Worm (Caenorhabditis elegans): Measurements from ENCODE around the gene ccf-1.

Gene ccf-1

ce11 chrIII:11918247-11918769, 1.7 kb downstream of the ccf-1 start, which contains the start of gene znf-593:
Gene znf-593 (minus strand): TSS chrIII:11918719.
- TF ChIP-seq ztf-23 (GFP tag; IDR thresholded peaks at IDR 0.05) = no peak
- no peak for TF ChIP-seq T22C8.4 (GFP tag; IDR thresholded peaks at IDR 0.05)
- no peak for TF ChIP-seq tab-1 (GFP tag; IDR thresholded peaks at IDR 0.05)
- TF ChIP-seq flt-1 (GFP tag; IDR thresholded peaks at IDR 0.05) = peak; percentile 72; the same call in 1 of the 2 replicates

DNA sequence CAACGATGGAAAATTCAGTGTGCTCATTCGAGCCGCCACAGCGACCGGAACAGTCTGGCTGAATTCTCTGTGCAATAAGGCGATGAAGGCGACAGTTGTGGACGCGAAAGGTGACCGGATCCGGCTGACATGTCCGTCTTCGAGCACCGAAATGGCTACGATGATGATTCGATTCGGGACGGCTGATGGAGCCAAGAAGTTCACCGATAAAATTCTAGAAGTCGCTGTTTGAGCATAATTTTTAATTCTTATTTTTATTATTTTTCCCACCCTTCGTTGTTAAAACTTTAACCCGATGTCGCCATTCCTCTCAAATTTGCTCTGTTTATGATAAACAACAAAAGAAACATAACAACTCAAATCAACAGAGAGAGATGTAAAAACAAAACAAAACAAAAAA, 2.5 kb downstream of the ccf-1 start:
- TF ChIP-seq ref-1 (GFP tag; conservative IDR thresholded peaks at IDR 0.05) (no peak), tab-1 (GFP tag; IDR thresholded peaks at IDR 0.05) (no peak), flt-1 (GFP tag; IDR thresholded peaks at IDR 0.05) (no peak), ztf-23 (GFP tag; IDR thresholded peaks at IDR 0.05) (no peak), med-1 (GFP tag; optimal IDR thresholded peaks at IDR 0.05; ENCODE audit: insufficient read depth) (no peak), klf-2 (GFP tag; conservative IDR thresholded peaks at IDR 0.05) (no peak), cog-1 (tag; optimal IDR thresholded peaks at IDR 0.05) (no peak)

- no peak for TF ChIP-seq cog-1 (tag; optimal IDR thresholded peaks at IDR 0.05)
- no peak for TF ChIP-seq tab-1 (GFP tag; IDR thresholded peaks at IDR 0.05)
- no peak for TF ChIP-seq ztf-29 (GFP tag; IDR thresholded peaks at IDR 0.05)
- no peak for TF ChIP-seq T22C8.4 (GFP tag; IDR thresholded peaks at IDR 0.05)
- no peak for TF ChIP-seq flt-1 (GFP tag; IDR thresholded peaks at IDR 0.05)
- TF ChIP-seq ref-1 (GFP tag; conservative IDR thresholded peaks at IDR 0.05) = no peak
These were observed 2.9 kb downstream of the ccf-1 start for ce11 chrIII:11917090-11917489.

DNA sequence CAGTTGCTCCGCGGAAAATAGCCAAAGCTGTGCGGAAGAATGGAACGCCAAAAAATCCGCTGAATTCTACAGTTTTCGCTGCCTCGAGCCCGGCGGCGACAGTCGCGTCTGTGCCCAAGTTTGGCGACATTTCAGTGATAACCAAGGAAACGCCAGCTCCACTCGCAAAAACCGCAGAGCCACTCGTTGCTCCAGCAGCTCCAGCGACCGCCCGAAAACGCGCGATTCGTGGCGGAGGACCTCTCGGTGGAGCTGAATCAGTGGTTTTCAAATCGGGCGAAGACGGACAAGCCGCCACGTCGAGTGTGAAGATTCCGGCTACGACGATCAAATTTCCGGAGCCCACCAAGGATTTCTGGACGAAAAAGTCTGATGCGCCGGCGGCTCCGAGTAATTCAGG, 3.8 kb downstream of the ccf-1 start:
- no peak for TF ChIP-seq med-1 (GFP tag; optimal IDR thresholded peaks at IDR 0.05; ENCODE audit: insufficient read depth)

ce11 chrIII:11915666-11916065, 4.4 kb downstream of the ccf-1 start, which contains the start of the genes ndab-1 and npp-16:
Gene ndab-1 (minus strand): TSS chrIII:11915712.
Gene npp-16 (plus strand): TSS chrIII:11915928.
- TF ChIP-seq klf-2 (GFP tag; conservative IDR thresholded peaks at IDR 0.05) = no peak
- no peak for TF ChIP-seq ztf-29 (GFP tag; IDR thresholded peaks at IDR 0.05)
- 0 out of 2 replicates have a peak, but pooled peaks have one; percentile 36 for TF ChIP-seq flt-1 (GFP tag; IDR thresholded peaks at IDR 0.05)
- TF ChIP-seq tab-1 (GFP tag; IDR thresholded peaks at IDR 0.05) = no peak

DNA sequence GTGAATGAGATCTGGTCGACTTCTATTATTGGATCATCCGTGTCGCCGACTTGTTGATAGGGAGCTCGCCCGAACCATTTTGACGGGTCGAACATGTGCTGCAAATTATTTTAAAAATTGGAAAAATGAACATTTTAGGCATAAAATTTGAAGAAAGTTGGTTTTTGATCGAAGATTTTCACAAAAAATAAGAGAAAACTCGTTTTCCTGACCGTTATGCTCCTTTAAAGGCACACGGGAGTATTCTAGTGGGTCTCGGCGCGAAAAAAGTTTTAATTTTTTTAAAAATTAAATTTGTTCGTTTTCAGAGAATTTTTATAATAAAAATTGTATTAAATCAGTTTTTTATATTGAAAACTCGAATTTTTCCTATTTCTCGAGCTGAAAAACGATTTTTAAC, 5.8 kb downstream of the ccf-1 start, which contains the start of gene Y56A3A.16:
TSS of gene Y56A3A.16 (minus strand) at position 101 of the 400 bp plus-strand sequence.
- TF ChIP-seq cog-1 (tag; optimal IDR thresholded peaks at IDR 0.05) (no peak), T22C8.4 (GFP tag; IDR thresholded peaks at IDR 0.05) (no peak)

DNA sequence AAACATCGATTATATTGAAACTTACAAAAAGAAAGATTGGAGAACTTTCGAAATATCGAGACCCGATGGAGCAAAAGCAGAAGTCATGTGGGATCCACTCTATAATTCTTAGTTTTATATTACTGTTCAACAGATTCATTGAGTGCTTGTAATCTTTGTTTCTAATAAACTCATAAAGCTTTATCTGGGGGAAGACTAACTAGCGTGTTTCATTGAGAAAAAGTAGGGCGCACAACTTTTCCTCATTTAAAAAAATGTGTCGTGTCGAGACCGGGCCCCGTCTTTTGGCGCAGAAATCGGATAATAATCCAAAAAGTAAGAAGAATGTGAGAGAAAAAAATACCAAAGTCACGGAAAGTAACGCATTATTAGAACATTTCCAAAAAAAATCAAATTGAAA, 10.3 kb downstream of the ccf-1 start, which contains the start of gene faah-4:
TSS of gene faah-4 (minus strand) at position 101 of the 400 bp plus-strand sequence.
- TF ChIP-seq tab-1 (GFP tag; IDR thresholded peaks at IDR 0.05) (no peak), ztf-23 (GFP tag; IDR thresholded peaks at IDR 0.05) (no peak), klf-2 (GFP tag; conservative IDR thresholded peaks at IDR 0.05) (no peak), ztf-29 (GFP tag; IDR thresholded peaks at IDR 0.05) (no peak)

DNA sequence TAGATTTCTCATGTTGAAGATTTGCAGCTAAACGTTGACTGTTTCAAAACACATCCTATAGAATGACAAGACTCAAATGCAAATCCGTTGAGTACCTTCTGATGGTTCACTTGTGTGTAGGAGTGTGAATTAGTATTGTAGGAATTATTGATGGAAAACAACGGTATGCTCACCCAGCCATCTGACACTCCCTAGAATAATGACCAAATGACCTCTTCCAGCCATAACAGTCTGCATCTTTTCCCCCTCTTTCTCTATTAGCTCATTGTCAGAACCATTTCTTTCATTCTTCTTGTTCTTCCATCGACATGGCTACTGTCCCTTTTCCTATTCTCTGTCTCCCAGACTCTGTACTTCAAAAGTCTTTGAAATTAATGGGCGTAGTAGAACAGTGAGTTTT, 11.4 kb downstream of the ccf-1 start, which contains the start of gene fbxb-24:
TSS of gene fbxb-24 (plus strand) at position 301 of the 400 bp plus-strand sequence.
- no peak for TF ChIP-seq ref-1 (GFP tag; conservative IDR thresholded peaks at IDR 0.05)
- TF ChIP-seq klf-2 (GFP tag; conservative IDR thresholded peaks at IDR 0.05) = no peak
- TF ChIP-seq ztf-23 (GFP tag; IDR thresholded peaks at IDR 0.05) = no peak
- TF ChIP-seq T22C8.4 (GFP tag; IDR thresholded peaks at IDR 0.05) = no peak
- TF ChIP-seq flt-1 (GFP tag; IDR thresholded peaks at IDR 0.05) = no peak

ce11 chrIII:11907177-11907576, 12.9 kb downstream of the ccf-1 start, which contains the start of gene sdz-33:
Gene sdz-33 (plus strand): TSS chrIII:11907477.
- TF ChIP-seq ref-1 (GFP tag; conservative IDR thresholded peaks at IDR 0.05) (no peak), tab-1 (GFP tag; IDR thresholded peaks at IDR 0.05) (no peak), klf-2 (GFP tag; conservative IDR thresholded peaks at IDR 0.05) (no peak), cog-1 (tag; optimal IDR thresholded peaks at IDR 0.05) (no peak), ztf-23 (GFP tag; IDR thresholded peaks at IDR 0.05) (no peak), med-1 (GFP tag; optimal IDR thresholded peaks at IDR 0.05; ENCODE audit: insufficient read depth) (no peak), flt-1 (GFP tag; IDR thresholded peaks at IDR 0.05) (no peak), T22C8.4 (GFP tag; IDR thresholded peaks at IDR 0.05) (no peak), ztf-29 (GFP tag; IDR thresholded peaks at IDR 0.05) (no peak)

DNA sequence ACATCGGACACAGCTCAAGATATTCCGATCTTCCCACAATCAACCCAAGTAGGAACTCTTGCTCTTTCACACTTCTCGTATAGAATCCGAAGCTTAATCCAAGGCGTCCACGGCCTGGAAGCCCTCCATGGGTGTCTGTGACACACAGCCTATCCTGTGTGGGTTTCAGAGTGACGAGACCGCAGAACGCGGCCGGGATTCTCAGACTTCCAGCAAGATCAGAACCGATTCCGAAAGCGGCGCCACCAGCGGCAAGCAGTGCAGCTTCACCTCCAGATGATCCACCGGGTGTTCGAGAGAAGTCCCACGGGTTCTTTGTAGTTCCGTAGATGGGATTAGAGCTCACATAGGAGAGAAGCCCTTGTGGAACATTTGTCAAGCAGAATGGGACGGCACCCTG, 17.3 kb downstream of the ccf-1 start:
- TF ChIP-seq klf-2 (GFP tag; conservative IDR thresholded peaks at IDR 0.05) (no peak), med-1 (GFP tag; optimal IDR thresholded peaks at IDR 0.05; ENCODE audit: insufficient read depth) (no peak), tab-1 (GFP tag; IDR thresholded peaks at IDR 0.05) (no peak), T22C8.4 (GFP tag; IDR thresholded peaks at IDR 0.05) (no peak), ref-1 (GFP tag; conservative IDR thresholded peaks at IDR 0.05) (no peak), cog-1 (tag; optimal IDR thresholded peaks at IDR 0.05) (no peak), ztf-29 (GFP tag; IDR thresholded peaks at IDR 0.05) (no peak), flt-1 (GFP tag; IDR thresholded peaks at IDR 0.05) (no peak), ztf-23 (GFP tag; IDR thresholded peaks at IDR 0.05) (no peak)

- TF ChIP-seq cog-1 (tag; optimal IDR thresholded peaks at IDR 0.05) = no peak
- TF ChIP-seq ztf-23 (GFP tag; IDR thresholded peaks at IDR 0.05) = no peak
- no peak for TF ChIP-seq ref-1 (GFP tag; conservative IDR thresholded peaks at IDR 0.05)
- TF ChIP-seq flt-1 (GFP tag; IDR thresholded peaks at IDR 0.05) = no peak
- no peak for TF ChIP-seq med-1 (GFP tag; optimal IDR thresholded peaks at IDR 0.05; ENCODE audit: insufficient read depth)
- TF ChIP-seq tab-1 (GFP tag; IDR thresholded peaks at IDR 0.05) = no peak
- TF ChIP-seq ztf-29 (GFP tag; IDR thresholded peaks at IDR 0.05) = no peak
- no peak for TF ChIP-seq klf-2 (GFP tag; conservative IDR thresholded peaks at IDR 0.05)
- no peak for TF ChIP-seq T22C8.4 (GFP tag; IDR thresholded peaks at IDR 0.05)
These were observed 20.0 kb downstream of the ccf-1 start for ce11 chrIII:11900022-11900421.

Measured in whole organism, midembryonic.